Worm (Caenorhabditis elegans): ENCODE measurements around the gene mdt-20.

The mdt-20 gene

ce11 chrIV:1224781-1225180 lies 37.2 kb downstream of the mdt-20 start:
- TF ChIP-seq aha-1 (tag): peak; percentile 11
- no peak for TF ChIP-seq Y5F2A.4 (GFP tag; optimal IDR thresholded peaks at IDR 0.05)

ce11 chrIV:1225596-1226232 lies 38.1 kb downstream of the mdt-20 start, which contains the start of gene W09G12.8:
W09G12.8 (plus strand) TSS chrIV:1226182.
- TF ChIP-seq ama-1 (optimal IDR thresholded peaks at IDR 0.05) (no peak), unc-62 (GFP tag; optimal IDR thresholded peaks at IDR 0.05 in 1 of 2) (peak in 1 of 2 experiments; percentile 91), unc-62 (tag; optimal IDR thresholded peaks at IDR 0.05) (no peak), tag-97 (GFP tag; IDR thresholded peaks at IDR 0.05) (no peak)

ce11 chrIV:1228675-1229130 lies 41.1 kb downstream of the mdt-20 start, which contains the start of gene W09G12.7:
W09G12.7 (plus strand) TSS chrIV:1229080.
- TF ChIP-seq daf-19 (GFP tag; conservative IDR thresholded peaks at IDR 0.05) (no peak), dve-1 (tag; optimal IDR thresholded peaks at IDR 0.05; ENCODE audit: insufficient read depth) (peak; percentile 41), nhr-77 (tag; optimal IDR thresholded peaks at IDR 0.05) (peak; percentile 47), nhr-76 (tag; optimal IDR thresholded peaks at IDR 0.05) (no peak), pqm-1 (tag; optimal IDR thresholded peaks at IDR 0.05) (peak; percentile 79), daf-16 (GFP tag; optimal IDR thresholded peaks at IDR 0.05) (no peak), daf-16 (tag; optimal IDR thresholded peaks at IDR 0.05) (peak; percentile 6), nhr-28 (tag; optimal IDR thresholded peaks at IDR 0.05) (peak; percentile 32), dmd-6 (GFP tag; IDR thresholded peaks at IDR 0.05) (peak; percentile 67)

ce11 chrIV:1231589-1231988 lies 44.0 kb downstream of the mdt-20 start, which contains the start of gene W09G12.6:
W09G12.6 (plus strand) TSS chrIV:1231889.
- TF ChIP-seq nhr-237 (tag; optimal IDR thresholded peaks at IDR 0.05) (no peak), pqm-1 (tag; optimal IDR thresholded peaks at IDR 0.05) (no peak), mxl-2 (GFP tag; conservative IDR thresholded peaks at IDR 0.05) (no peak), lin-1 (GFP tag; IDR thresholded peaks at IDR 0.05) (no peak), pha-4 (GFP tag; IDR thresholded peaks at IDR 0.05) (no peak), pha-4 (tag; optimal IDR thresholded peaks at IDR 0.05) (no peak), hlh-30 (tag; optimal IDR thresholded peaks at IDR 0.05; ENCODE audit: insufficient read depth) (no peak), daf-19 (GFP tag; conservative IDR thresholded peaks at IDR 0.05) (no peak), set-16 (GFP tag; IDR thresholded peaks at IDR 0.05) (no peak)

ce11 chrIV:1232419-1233145 lies 45.0 kb downstream of the mdt-20 start:
- TF ChIP-seq ceh-62 (tag; optimal IDR thresholded peaks at IDR 0.05) (no peak), egl-43 (GFP tag; IDR thresholded peaks at IDR 0.05) (peak; percentile 63), snpc-1.2 (GFP tag; IDR thresholded peaks at IDR 0.05) (0 out of 2 replicates have a peak, but pooled peaks have one; percentile 40), pha-4 (GFP tag; IDR thresholded peaks at IDR 0.05) (peak; percentile 69; the same call in 1 of the 2 replicates), pha-4 (tag; optimal IDR thresholded peaks at IDR 0.05) (no peak), mdl-1 (tag; optimal IDR thresholded peaks at IDR 0.05) (no peak), madf-5 (GFP tag; IDR thresholded peaks at IDR 0.05) (0 out of 4 replicates have a peak, but pooled peaks of 1 of the 2 experiments have one; percentile 35), ces-1 (GFP tag; optimal IDR thresholded peaks at IDR 0.05) (no peak), mep-1 (tag; optimal IDR thresholded peaks at IDR 0.05) (no peak), nhr-42 (GFP tag; IDR thresholded peaks at IDR 0.05) (no peak), aha-1 (tag) (peak; percentile 90), set-16 (GFP tag; IDR thresholded peaks at IDR 0.05) (peak; percentile 99), F26F4.8 (GFP tag; conservative IDR thresholded peaks at IDR 0.05) (no peak), zfp-3 (GFP tag; conservative IDR thresholded peaks at IDR 0.05) (no peak)

All from whole organism, L4 larva.